Worm (Caenorhabditis elegans): ENCODE results near the gene srd-41.

Gene srd-41

ce11 chrX:12333479-12333878, 7.0 kb downstream of the srd-41 start, which contains the start of gene srd-47:
TSS of gene srd-47 (plus strand) at chrX:12333642.
- TF ChIP-seq nhr-237 (tag; optimal IDR thresholded peaks at IDR 0.05) = no peak
- no peak for TF ChIP-seq efl-1 (optimal IDR thresholded peaks at IDR 0.05)
- TF ChIP-seq efl-1 (GFP tag; optimal IDR thresholded peaks at IDR 0.05 in 1 of 2) = peak in 1 of 2 experiments; percentile 70
- TF ChIP-seq unc-30 (tag; optimal IDR thresholded peaks at IDR 0.05) = no peak
- no peak for TF ChIP-seq egl-13 (tag; optimal IDR thresholded peaks at IDR 0.05)
- no peak for TF ChIP-seq swsn-7 (tag; optimal IDR thresholded peaks at IDR 0.05)

- TF ChIP-seq lin-13 (GFP tag; optimal IDR thresholded peaks at IDR 0.05) = no peak
Observed at ce11 chrX:12335808-12336207, 9.3 kb downstream of the srd-41 start, which contains the start of gene srd-48. TSS of gene srd-48 (plus strand) at chrX:12336108.

- TF ChIP-seq nhr-71 (tag; optimal IDR thresholded peaks at IDR 0.05) (peak; percentile 31), swsn-7 (tag; optimal IDR thresholded peaks at IDR 0.05) (no peak), dpl-1 (GFP tag; optimal IDR thresholded peaks at IDR 0.05) (no peak), dsc-1 (tag; optimal IDR thresholded peaks at IDR 0.05) (no peak), nhr-84 (tag; optimal IDR thresholded peaks at IDR 0.05) (no peak), nhr-20 (tag; optimal IDR thresholded peaks at IDR 0.05) (peak; percentile 29), ztf-4 (tag; optimal IDR thresholded peaks at IDR 0.05) (no peak), elt-2 (tag; optimal IDR thresholded peaks at IDR 0.05) (no peak), unc-86 (tag; optimal IDR thresholded peaks at IDR 0.05) (no peak), ces-1 (GFP tag; optimal IDR thresholded peaks at IDR 0.05) (no peak), efl-1 (optimal IDR thresholded peaks at IDR 0.05) (no peak), efl-1 (GFP tag; optimal IDR thresholded peaks at IDR 0.05 in 1 of 2) (peak in 1 of 2 experiments; percentile 58), vab-15 (tag; optimal IDR thresholded peaks at IDR 0.05) (no peak), pag-3 (tag; optimal IDR thresholded peaks at IDR 0.05; ENCODE audit: borderline replicate concordance, insufficient read depth) (no peak), nhr-12 (tag; optimal IDR thresholded peaks at IDR 0.05) (no peak), isw-1 (GFP tag; IDR thresholded peaks at IDR 0.05) (no peak), ztf-11 (tag; optimal IDR thresholded peaks at IDR 0.05) (no peak), lsy-2 (tag; optimal IDR thresholded peaks at IDR 0.05) (no peak), rnt-1 (tag; optimal IDR thresholded peaks at IDR 0.05) (no peak), mdl-1 (tag; optimal IDR thresholded peaks at IDR 0.05) (no peak), nhr-19 (GFP tag; conservative IDR thresholded peaks at IDR 0.05) (0 out of 2 replicates have a peak, but pooled peaks have one; percentile 10), blmp-1 (tag; optimal IDR thresholded peaks at IDR 0.05) (no peak), nhr-85 (tag) (peak; percentile 40), lin-39 (tag; optimal IDR thresholded peaks at IDR 0.05) (no peak), nhr-28 (tag; optimal IDR thresholded peaks at IDR 0.05) (no peak), nhr-90 (tag; optimal IDR thresholded peaks at IDR 0.05; ENCODE audit: poor library complexity) (peak; percentile 33), C16A3.4 (tag; optimal IDR thresholded peaks at IDR 0.05) (peak; percentile 19), tbx-2 (tag; optimal IDR thresholded peaks at IDR 0.05) (no peak), nhr-47 (tag; optimal IDR thresholded peaks at IDR 0.05) (peak; percentile 13), snu-23 (GFP tag; optimal IDR thresholded peaks at IDR 0.05) (peak; percentile 50), aly-2 (tag; optimal IDR thresholded peaks at IDR 0.05) (no peak), ceh-63 (GFP tag; optimal IDR thresholded peaks at IDR 0.05) (no peak), lir-3 (tag; optimal IDR thresholded peaks at IDR 0.05; ENCODE audit: poor library complexity) (peak; percentile 48), elt-3 (tag; optimal IDR thresholded peaks at IDR 0.05) (no peak), unc-62 (GFP tag; optimal IDR thresholded peaks at IDR 0.05) (no peak), Y116A8C.19 (tag; optimal IDR thresholded peaks at IDR 0.05; ENCODE audit: borderline replicate concordance) (no peak), ama-1 (optimal IDR thresholded peaks at IDR 0.05) (no peak), irx-1 (tag; optimal IDR thresholded peaks at IDR 0.05) (no peak)
Observed at ce11 chrX:12337846-12338490, 11.4 kb downstream of the srd-41 start, which contains the start of gene srd-44. TSS of gene srd-44 (plus strand) at chrX:12338440.
